Worm (Caenorhabditis elegans): ENCODE results near the gene C25G4.3.

ce11 chrIV:12414601-12415000 lies 31.1 kb downstream of the C25G4.3 start:
- no peak for TF ChIP-seq him-1 (tag; optimal IDR thresholded peaks at IDR 0.05)
- no peak for TF ChIP-seq gei-17 (GFP tag; optimal IDR thresholded peaks at IDR 0.05)
- TF ChIP-seq sea-2 (GFP tag; IDR thresholded peaks at IDR 0.05): no peak
- no peak for TF ChIP-seq unc-62 (GFP tag; optimal IDR thresholded peaks at IDR 0.05)
- TF ChIP-seq B0336.3 (GFP tag; IDR thresholded peaks at IDR 0.05): no peak

Measured in whole organism, young adult.